Worm (Caenorhabditis elegans) whole organism, L3 larva: ENCODE results near the gene F58F9.4.

ENCODE experiments used
- R02D3.7 ChIP-seq: fragments of 150-350 bp; optimal IDR thresholded peaks from 2 replicates; lab custom pipeline; 2014; ENCODE audit warnings: missing biosample characterization, missing genetic modification characterization
- aly-2 ChIP-seq: fragments of 150-350 bp; optimal IDR thresholded peaks from 2 replicates; lab custom pipeline; 2014; ENCODE audit warnings: missing biosample characterization, missing genetic modification characterization
- ceh-28 ChIP-seq: fragments of 150-350 bp; optimal IDR thresholded peaks from 2 replicates; lab custom pipeline; 2014; ENCODE audit warnings: missing biosample characterization, missing genetic modification reagents, missing genetic modification characterization
- ceh-82 ChIP-seq: fragments of 150-350 bp; optimal IDR thresholded peaks from 2 replicates; lab custom pipeline; 2014; ENCODE audit warnings: missing biosample characterization, missing genetic modification characterization
- ceh-9 ChIP-seq: sonication (generic microtip); optimal IDR thresholded peaks from 2 replicates; lab custom pipeline; 2018; ENCODE audit warnings: missing biosample characterization, missing genetic modification characterization
- egl-5 ChIP-seq: fragments of 150-350 bp; optimal IDR thresholded peaks from 2 replicates; lab custom pipeline; 2017; ENCODE audit warnings: missing biosample characterization, missing genetic modification reagents, missing genetic modification characterization, inconsistent platforms
- fkh-2 ChIP-seq: fragments of 150-350 bp; optimal IDR thresholded peaks from 2 replicates; lab custom pipeline; 2014; ENCODE audit warnings: missing biosample characterization, missing genetic modification reagents, missing genetic modification characterization
- hmg-11 ChIP-seq: sonication (generic microtip); optimal IDR thresholded peaks from 2 replicates; lab custom pipeline; 2016; ENCODE audit warnings: missing genetic modification characterization, missing compliant biosample characterization
- mdl-1 ChIP-seq: fragments of 150-350 bp; optimal IDR thresholded peaks from 2 replicates; lab custom pipeline; 2014; ENCODE audit warnings: missing biosample characterization, missing genetic modification characterization
- nhr-23 ChIP-seq: fragments of 150-350 bp; optimal IDR thresholded peaks from 2 replicates; lab custom pipeline; 2014; ENCODE audit warnings: missing biosample characterization, missing genetic modification reagents, missing genetic modification characterization
- nhr-237 ChIP-seq: fragments of 150-350 bp; optimal IDR thresholded peaks from 2 replicates; lab custom pipeline; 2014; ENCODE audit warnings: missing biosample characterization, missing genetic modification characterization
- nhr-25 ChIP-seq: sonication (generic microtip); optimal IDR thresholded peaks from 2 replicates; lab custom pipeline; 2017; ENCODE audit warnings: missing biosample characterization, missing genetic modification characterization
- nhr-43 ChIP-seq: sonication (generic microtip); optimal IDR thresholded peaks from 2 replicates; lab custom pipeline; 2016; ENCODE audit warnings: mild to moderate bottlenecking, missing genetic modification characterization, missing compliant biosample characterization; ENCODE audit not compliant: poor library complexity, severe bottlenecking
- nhr-67 ChIP-seq: fragments of 150-350 bp; optimal IDR thresholded peaks from 2 replicates; lab custom pipeline; 2014; ENCODE audit warnings: missing biosample characterization, missing genetic modification characterization
- pqm-1 ChIP-seq: fragments of 150-350 bp; optimal IDR thresholded peaks from 2 replicates; lab custom pipeline; 2017; ENCODE audit warnings: missing biosample characterization, missing genetic modification characterization, inconsistent platforms
- sea-2 ChIP-seq: fragments of 150-350 bp; sonication (generic microtip); optimal IDR thresholded peaks from 4 replicates; lab custom pipeline; 2014; ENCODE audit warnings: missing biosample characterization, missing genetic modification reagents, missing genetic modification characterization
- zag-1 ChIP-seq: fragments of 150-350 bp; optimal IDR thresholded peaks from 2 replicates; lab custom pipeline; 2014; ENCODE audit warnings: missing biosample characterization, missing genetic modification characterization

F58F9.4 gene

ce11 chrIV:6282143-6282542 lies 51.3 kb downstream of the F58F9.4 start, which contains the start of gene srv-32:
Gene srv-32 (minus strand): TSS chrIV:6282243.
- TF ChIP-seq pqm-1 (tag; lab: Kevin White, UChicago) (no peak), egl-5 (tag; lab: Kevin White, UChicago) (no peak), mdl-1 (no peak), ceh-9 (tag; lab: Kevin White, UChicago) (no peak), aly-2 (tag; lab: Kevin White, UChicago) (no peak), R02D3.7 (tag; lab: Kevin White, UChicago) (no peak), zag-1 (tag; lab: Kevin White, UChicago) (no peak), nhr-23 (tag; lab: Kevin White, UChicago) (no peak), fkh-2 (tag; lab: Kevin White, UChicago) (no peak), hmg-11 (no peak), ceh-28 (no peak), nhr-67 (no peak), ceh-82 (no peak), nhr-237 (tag; lab: Kevin White, UChicago) (no peak), sea-2 (GFP tag; lab: Kevin White, UChicago) (no peak), nhr-25 (tag; lab: Kevin White, UChicago) (no peak), nhr-43 (tag; lab: Kevin White, UChicago) (no peak)
